Worm (Caenorhabditis elegans): Measurements from ENCODE around the gene C33F10.12.
"Not testable (repeated sequence)": the region's sequence is repeated elsewhere in the genome, so short reads cannot be mapped to it uniquely, and the experiment has no call there.

Gene C33F10.12

ce11 chrII:4869793-4870343 lies 32.3 kb upstream of the C33F10.12 start:
- peak; percentile 15 for TF ChIP-seq ceh-8 (GFP tag; optimal IDR thresholded peaks at IDR 0.05)
- no peak for TF ChIP-seq lsy-2 (tag; optimal IDR thresholded peaks at IDR 0.05)

- TF ChIP-seq blmp-1 (tag; optimal IDR thresholded peaks at IDR 0.05) (no peak), zag-1 (tag; optimal IDR thresholded peaks at IDR 0.05) (no peak), hpl-2 (GFP tag; optimal IDR thresholded peaks at IDR 0.05) (no peak), efl-1 (optimal IDR thresholded peaks at IDR 0.05) (no peak), efl-1 (GFP tag; optimal IDR thresholded peaks at IDR 0.05 in 1 of 2) (peak in 1 of 2 experiments; percentile 21), ceh-90 (tag; optimal IDR thresholded peaks at IDR 0.05) (no peak)
Measured at ce11 chrII:4867476-4867875, 29.9 kb upstream of the C33F10.12 start, which contains the start of gene col-17. Gene col-17 (minus strand): TSS chrII:4867576.

ce11 chrII:4866045-4866444 lies 28.5 kb upstream of the C33F10.12 start:
- TF ChIP-seq ama-1 (optimal IDR thresholded peaks at IDR 0.05): peak; percentile 63
- peak; percentile 59 for TF ChIP-seq ztf-4 (tag; optimal IDR thresholded peaks at IDR 0.05)
- TF ChIP-seq snu-23 (GFP tag; optimal IDR thresholded peaks at IDR 0.05): no peak
- TF ChIP-seq fkh-4 (tag; optimal IDR thresholded peaks at IDR 0.05; ENCODE audit: borderline replicate concordance): no peak
- peak; percentile 93 for TF ChIP-seq blmp-1 (tag; optimal IDR thresholded peaks at IDR 0.05)
- no peak for TF ChIP-seq sup-37 (GFP tag; optimal IDR thresholded peaks at IDR 0.05)
- peak; percentile 40 for TF ChIP-seq jun-1 (tag; optimal IDR thresholded peaks at IDR 0.05)

ce11 chrII:4863357-4863756 lies 25.8 kb upstream of the C33F10.12 start, which contains the start of the genes mpst-4 and F11G11.14:
Gene mpst-4 (minus strand): TSS chrII:4863457.
Gene F11G11.14 (plus strand): TSS chrII:4863681.
- no peak for TF ChIP-seq lsy-2 (tag; optimal IDR thresholded peaks at IDR 0.05)
- TF ChIP-seq jun-1 (tag; optimal IDR thresholded peaks at IDR 0.05): no peak
- no peak for TF ChIP-seq vab-15 (tag; optimal IDR thresholded peaks at IDR 0.05)

DNA sequence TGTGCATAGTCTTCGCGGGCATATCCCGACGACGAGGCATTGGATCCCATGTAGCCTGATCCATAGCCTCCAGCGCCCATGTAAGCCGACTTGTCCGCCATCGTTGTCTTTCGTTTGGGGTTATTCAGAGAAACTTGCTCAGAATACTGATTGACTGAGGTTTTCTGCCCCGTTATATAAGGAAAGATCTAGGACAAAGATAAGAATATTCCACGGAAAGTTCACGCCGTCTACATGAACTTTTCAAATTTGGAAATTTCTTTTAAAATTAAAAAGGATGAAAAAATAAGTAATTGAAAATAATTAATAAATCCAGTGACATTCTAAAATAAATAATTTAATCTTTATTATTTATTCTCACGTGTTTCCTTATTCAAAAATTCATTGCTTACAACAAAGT lies 22.7 kb upstream of the C33F10.12 start, which contains the start of the genes nspd-5 and F11G11.4:
Gene nspd-5 (minus strand): TSS at position 101 of the 400 bp plus-strand sequence.
Gene F11G11.4 (plus strand): TSS at position 335 of the 400 bp plus-strand sequence.
- not testable (repeated sequence) for TF ChIP-seq mep-1, fos-1, nhr-237 (tag; optimal IDR thresholded peaks at IDR 0.05)

DNA sequence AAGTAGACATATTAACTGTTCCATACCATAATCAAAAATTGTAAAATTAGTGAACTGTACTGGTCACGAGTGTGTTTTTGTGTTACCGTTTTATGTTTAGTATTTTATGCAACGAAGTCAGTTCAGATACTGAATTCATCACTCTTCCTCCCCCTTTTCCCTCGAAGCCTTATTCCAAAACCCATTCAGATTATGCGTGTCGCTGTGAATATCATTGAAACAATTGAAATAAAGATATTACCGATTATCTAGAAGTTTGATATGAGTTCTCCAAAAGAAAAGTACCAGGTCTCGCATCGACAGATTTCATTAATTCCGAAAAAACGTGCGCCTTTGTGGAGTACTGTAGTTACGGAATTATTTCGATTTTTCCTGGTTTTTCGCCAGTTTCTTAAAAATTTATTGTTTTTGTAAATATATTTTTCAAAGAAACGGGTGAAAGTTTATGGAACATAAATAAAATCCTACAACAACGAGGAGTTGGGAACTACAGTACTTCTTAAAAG lies 21.4 kb upstream of the C33F10.12 start:
- peak; percentile 0 for TF ChIP-seq blmp-1 (tag; optimal IDR thresholded peaks at IDR 0.05)
- TF ChIP-seq efl-1 (optimal IDR thresholded peaks at IDR 0.05): no peak
- peak in 1 of 2 experiments; percentile 85 for TF ChIP-seq efl-1 (GFP tag; optimal IDR thresholded peaks at IDR 0.05 in 1 of 2)
- no peak for TF ChIP-seq lin-15B (tag; optimal IDR thresholded peaks at IDR 0.05)

DNA sequence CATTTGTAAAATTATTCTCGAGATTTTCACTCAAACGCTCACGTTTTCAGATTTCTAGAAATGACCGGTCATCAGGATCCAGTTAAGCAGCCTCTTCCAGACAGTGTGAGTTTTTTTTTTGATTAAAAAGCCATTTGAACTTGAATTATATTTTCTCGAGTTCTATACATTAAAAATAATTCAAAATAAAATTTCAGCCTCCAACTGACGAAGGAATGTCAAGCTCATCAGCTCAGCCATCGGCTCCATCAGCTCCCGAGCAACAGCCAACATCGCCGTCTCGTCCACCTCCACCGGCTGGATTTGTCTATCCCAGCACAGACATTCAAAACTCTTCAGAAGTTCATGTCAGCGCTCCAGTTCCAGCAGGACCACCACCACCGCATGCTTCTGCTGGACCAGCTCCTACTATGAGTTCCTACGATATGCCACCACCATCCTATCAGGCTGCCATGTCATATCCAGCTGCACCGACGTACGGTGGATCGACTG lies 20.4 kb upstream of the C33F10.12 start, which contains the start of gene F11G11.5:
Gene F11G11.5 (plus strand): TSS at position 51 of the 492 bp plus-strand sequence.
- TF ChIP-seq zag-1 (tag; optimal IDR thresholded peaks at IDR 0.05): no peak
- TF ChIP-seq efl-1 (optimal IDR thresholded peaks at IDR 0.05): no peak
- peak in 1 of 2 experiments; percentile 29 for TF ChIP-seq efl-1 (GFP tag; optimal IDR thresholded peaks at IDR 0.05 in 1 of 2)

DNA sequence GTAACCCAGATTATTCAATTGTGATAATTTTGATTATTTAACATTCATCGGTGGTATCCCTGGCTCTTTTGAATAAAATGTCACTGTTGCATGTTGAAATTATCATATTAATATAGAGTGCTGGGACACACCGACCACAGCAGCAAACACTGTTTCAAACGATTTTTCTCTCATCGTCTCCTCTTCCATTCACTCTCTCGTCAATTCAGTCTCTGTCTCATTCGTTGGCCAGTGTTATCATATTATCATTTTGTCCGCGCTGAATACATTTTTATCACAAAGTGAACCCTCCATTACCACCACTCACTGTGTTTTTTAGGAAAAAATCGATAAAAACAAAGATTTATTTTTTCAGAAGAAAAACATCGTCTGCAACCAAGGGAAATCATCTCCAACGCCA lies 19.5 kb upstream of the C33F10.12 start:
- TF ChIP-seq pqm-1 (tag; optimal IDR thresholded peaks at IDR 0.05) (no peak), dsc-1 (tag; optimal IDR thresholded peaks at IDR 0.05) (no peak), sup-37 (GFP tag; optimal IDR thresholded peaks at IDR 0.05) (no peak), hpl-2 (GFP tag; optimal IDR thresholded peaks at IDR 0.05) (no peak), elt-2 (tag; optimal IDR thresholded peaks at IDR 0.05) (peak; percentile 85), ceh-90 (tag; optimal IDR thresholded peaks at IDR 0.05) (no peak), efl-1 (optimal IDR thresholded peaks at IDR 0.05) (no peak), efl-1 (GFP tag; optimal IDR thresholded peaks at IDR 0.05 in 1 of 2) (peak in 1 of 2 experiments; percentile 69), snu-23 (GFP tag; optimal IDR thresholded peaks at IDR 0.05) (peak; percentile 4), lin-14 (GFP tag; optimal IDR thresholded peaks at IDR 0.05) (peak; percentile 8), ceh-8 (GFP tag; optimal IDR thresholded peaks at IDR 0.05) (no peak), nhr-20 (tag; optimal IDR thresholded peaks at IDR 0.05) (peak; percentile 32), xbp-1 (tag; optimal IDR thresholded peaks at IDR 0.05) (no peak), elt-3 (tag; optimal IDR thresholded peaks at IDR 0.05) (peak in 1 of 6 experiments; percentile 45), Y116A8C.19 (tag; optimal IDR thresholded peaks at IDR 0.05; ENCODE audit: borderline replicate concordance) (no peak), fos-1 (tag; optimal IDR thresholded peaks at IDR 0.05) (no peak), isw-1 (GFP tag; IDR thresholded peaks at IDR 0.05) (no peak), ces-1 (GFP tag; optimal IDR thresholded peaks at IDR 0.05) (no peak), C34B4.2 (tag; optimal IDR thresholded peaks at IDR 0.05) (no peak), lin-13 (GFP tag; optimal IDR thresholded peaks at IDR 0.05) (no peak), nhr-90 (tag; optimal IDR thresholded peaks at IDR 0.05; ENCODE audit: poor library complexity) (peak; percentile 6), lin-15B (tag; optimal IDR thresholded peaks at IDR 0.05) (no peak), nhr-77 (tag; optimal IDR thresholded peaks at IDR 0.05) (no peak), zag-1 (tag; optimal IDR thresholded peaks at IDR 0.05) (no peak), grh-1 (GFP tag; IDR thresholded peaks at IDR 0.05) (no peak)

Data from whole organism, L1 larva.